Fruit fly (Drosophila melanogaster): ENCODE results near the gene Trf2.

Gene Trf2

dm6 chrX:8408971-8409455 lies at the start of gene Trf2 (continued):
- TF ChIP-seq CG13894 (tag; optimal IDR thresholded peaks at IDR 0.05) (peak; percentile 3), CG17361 (GFP tag; IDR thresholded peaks at IDR 0.05) (0 out of 3 replicates have a peak, but pooled peaks have one; percentile 15), Lim3 (GFP tag; IDR thresholded peaks at IDR 0.05) (no peak), Myb (GFP tag; optimal IDR thresholded peaks at IDR 0.05) (peak; percentile 52), cwo (GFP tag; optimal IDR thresholded peaks at IDR 0.05) (no peak), sens (GFP tag) (peak; percentile 73), CG7963 (GFP tag; IDR thresholded peaks at IDR 0.05; ENCODE audit: partially characterized antibody) (no peak), zfh1 (GFP tag; IDR thresholded peaks at IDR 0.05) (peak; percentile 49; the same call in 2 of the 3 replicates), B-H2 (GFP tag; optimal IDR thresholded peaks at IDR 0.05) (peak; percentile 10), CG10366 (GFP tag; IDR thresholded peaks at IDR 0.05) (no peak), Gug (GFP tag; IDR thresholded peaks at IDR 0.05) (0 out of 4 replicates have a peak, but pooled peaks have one; percentile 10), CG2712 (tag; optimal IDR thresholded peaks at IDR 0.05) (no peak), gfzf (GFP tag; optimal IDR thresholded peaks at IDR 0.05) (peak; percentile 90), hkb (optimal IDR thresholded peaks at IDR 0.05) (no peak), hkb (GFP tag; IDR thresholded peaks at IDR 0.05) (peak; percentile 39; the same call in 1 of the 2 replicates), pho (GFP tag; optimal IDR thresholded peaks at IDR 0.05) (no peak), gem (tag; optimal IDR thresholded peaks at IDR 0.05) (no peak), Sin3A (optimal IDR thresholded peaks at IDR 0.05) (peak; percentile 94), Nf-YA (GFP tag; IDR thresholded peaks at IDR 0.05) (no peak), CG5180 (GFP tag; optimal IDR thresholded peaks at IDR 0.05) (no peak), HLH4C (GFP tag; IDR thresholded peaks at IDR 0.05; ENCODE audit: partially characterized antibody) (no peak), MBD-R2 (GFP tag; IDR thresholded peaks at IDR 0.05) (0 out of 2 replicates have a peak, but pooled peaks have one; percentile 15), Taf1 (GFP tag; IDR thresholded peaks at IDR 0.05) (no peak), CG6765 (GFP tag; optimal IDR thresholded peaks at IDR 0.05) (no peak), mam (GFP tag; optimal IDR thresholded peaks at IDR 0.05) (peak; percentile 11), tup (GFP tag; optimal IDR thresholded peaks at IDR 0.05) (no peak), Hr78 (GFP tag; optimal IDR thresholded peaks at IDR 0.05) (no peak), CG11456 (GFP tag; IDR thresholded peaks at IDR 0.05) (no peak), CG2875 (GFP tag; optimal IDR thresholded peaks at IDR 0.05) (peak; percentile 8), CG13287 (GFP tag; IDR thresholded peaks at IDR 0.05; ENCODE audit: partially characterized antibody) (peak; percentile 7; the same call in 1 of the 2 replicates), row (GFP tag; IDR thresholded peaks at IDR 0.05) (no peak), lmd (GFP tag; IDR thresholded peaks at IDR 0.05) (no peak), slbo (GFP tag; IDR thresholded peaks at IDR 0.05) (peak; percentile 38; the same call in 1 of the 2 replicates), CG7786 (GFP tag; optimal IDR thresholded peaks at IDR 0.05) (no peak), grau (tag; optimal IDR thresholded peaks at IDR 0.05) (no peak), ara (GFP tag; IDR thresholded peaks at IDR 0.05) (no peak), phol (tag; optimal IDR thresholded peaks at IDR 0.05) (no peak), CG4360 (GFP tag; IDR thresholded peaks at IDR 0.05) (peak; percentile 77), Opbp (GFP tag; IDR thresholded peaks at IDR 0.05; ENCODE audit: partially characterized antibody) (no peak), Max (GFP tag; optimal IDR thresholded peaks at IDR 0.05) (peak; percentile 3), CG11723 (GFP tag; optimal IDR thresholded peaks at IDR 0.05) (no peak), trh (GFP tag; optimal IDR thresholded peaks at IDR 0.05) (no peak), CG2116 (GFP tag; optimal IDR thresholded peaks at IDR 0.05) (peak; percentile 7), CG6272 (GFP tag; IDR thresholded peaks at IDR 0.05) (no peak), NC2β (GFP tag; optimal IDR thresholded peaks at IDR 0.05) (peak; percentile 35), ac (GFP tag; optimal IDR thresholded peaks at IDR 0.05) (peak; percentile 8), pfk (GFP tag; optimal IDR thresholded peaks at IDR 0.05) (no peak), CG7987 (GFP tag; optimal IDR thresholded peaks at IDR 0.05) (peak; percentile 39), klu (GFP tag; IDR thresholded peaks at IDR 0.05) (no peak), CG9932 (GFP tag; IDR thresholded peaks at IDR 0.05) (no peak), CG17802 (tag; optimal IDR thresholded peaks at IDR 0.05) (no peak)

Data from whole organism, embryonic.